Fruit fly (Drosophila melanogaster) whole organism, embryonic: ENCODE data around the gene CG15882.

Experiments
- BtbVII ChIP-seq: fragments of 200-800 bp; sonication (Bioruptor generic); optimal IDR thresholded peaks from 3 replicates; lab custom pipeline; 2017; ENCODE audit warnings: missing biosample characterization, mild to moderate bottlenecking, missing genetic modification characterization
- CG1024 ChIP-seq: fragments of 200-800 bp; sonication (Bioruptor generic); IDR thresholded peaks from 2 replicates; pipeline ENCODE4 v1.3.6; 2022; ENCODE audit warnings: missing biosample characterization, missing genetic modification characterization
- CG10267 ChIP-seq: fragments of 200-800 bp; sonication (Bioruptor generic); optimal IDR thresholded peaks from 2 replicates; lab custom pipeline; 2018; ENCODE audit warnings: missing biosample characterization, mild to moderate bottlenecking, missing genetic modification characterization, moderate library complexity
- CG11456 ChIP-seq: fragments of 200-800 bp; sonication (Bioruptor generic); IDR thresholded peaks from 3 replicates; pipeline ENCODE4 v1.3.6; 2022; ENCODE audit warnings: missing biosample characterization, missing genetic modification characterization
- CG12391 ChIP-seq: fragments of 200-800 bp; sonication (Bioruptor generic); optimal IDR thresholded peaks from 3 replicates; lab custom pipeline; 2018; ENCODE audit warnings: missing biosample characterization, mild to moderate bottlenecking, missing genetic modification characterization, moderate library complexity
- CG1792 ChIP-seq: fragments of 200-800 bp; sonication (Bioruptor generic); optimal IDR thresholded peaks from 2 replicates; lab custom pipeline; 2016; ENCODE audit warnings: missing biosample characterization, missing genetic modification characterization
- CG2116 ChIP-seq: fragments of 200-800 bp; sonication (Bioruptor generic); optimal IDR thresholded peaks from 3 replicates; lab custom pipeline; 2018; ENCODE audit warnings: missing biosample characterization, mild to moderate bottlenecking, missing genetic modification characterization
- CG2889 ChIP-seq: fragments of 200-800 bp; sonication (Bioruptor generic); IDR thresholded peaks from 3 replicates; pipeline ENCODE4 v1.3.6; 2022; ENCODE audit warnings: missing biosample characterization, missing genetic modification characterization
- CG30403 ChIP-seq: fragments of 200-800 bp; sonication (Bioruptor generic); optimal IDR thresholded peaks from 3 replicates; lab custom pipeline; 2016; ENCODE audit warnings: missing biosample characterization, missing genetic modification characterization
- CG31365 ChIP-seq: fragments of 200-800 bp; sonication (Bioruptor generic); optimal IDR thresholded peaks from 2 replicates; lab custom pipeline; 2018; ENCODE audit warnings: missing biosample characterization, mild to moderate bottlenecking, missing genetic modification characterization
- CG3281 ChIP-seq: fragments of 200-800 bp; sonication (Bioruptor generic); optimal IDR thresholded peaks from 3 replicates; lab custom pipeline; 2017; ENCODE audit warnings: missing biosample characterization, mild to moderate bottlenecking, missing genetic modification characterization
- CG4707 ChIP-seq: fragments of 200-800 bp; sonication (Bioruptor generic); optimal IDR thresholded peaks from 2 replicates; lab custom pipeline; 2018; ENCODE audit warnings: missing biosample characterization, mild to moderate bottlenecking, missing genetic modification characterization, moderate library complexity
- CG4820 ChIP-seq: fragments of 200-800 bp; sonication (Bioruptor generic); optimal IDR thresholded peaks from 3 replicates; lab custom pipeline; 2016; ENCODE audit warnings: missing biosample characterization, missing genetic modification characterization
- CG5245 ChIP-seq: fragments of 200-800 bp; sonication (Bioruptor generic); optimal IDR thresholded peaks from 3 replicates; lab custom pipeline; 2016; ENCODE audit warnings: missing biosample characterization, missing genetic modification characterization
- CG7839 ChIP-seq: fragments of 200-800 bp; sonication (Bioruptor generic); optimal IDR thresholded peaks from 3 replicates; lab custom pipeline; 2018; ENCODE audit warnings: missing biosample characterization, mild to moderate bottlenecking, missing genetic modification characterization, moderate library complexity
- CG7928 ChIP-seq: fragments of 200-800 bp; sonication (Bioruptor generic); optimal IDR thresholded peaks from 2 replicates; lab custom pipeline; 2017; ENCODE audit warnings: missing biosample characterization, mild to moderate bottlenecking, missing genetic modification characterization
- CG8478 ChIP-seq: fragments of >200 bp; optimal IDR thresholded peaks from 2 replicates; lab custom pipeline; 2018
- CG9609 ChIP-seq: fragments of 200-800 bp; sonication (Bioruptor generic); optimal IDR thresholded peaks from 3 replicates; lab custom pipeline; 2016; ENCODE audit warnings: missing biosample characterization, missing genetic modification characterization
- CG9797 ChIP-seq: fragments of 200-800 bp; sonication (Bioruptor generic); optimal IDR thresholded peaks from 3 replicates; lab custom pipeline; 2018; ENCODE audit warnings: missing biosample characterization, mild to moderate bottlenecking, missing genetic modification characterization
- CHES-1-like ChIP-seq: fragments of 200-800 bp; sonication (Bioruptor generic); optimal IDR thresholded peaks from 2 replicates; lab custom pipeline; 2016; ENCODE audit warnings: missing biosample characterization, missing genetic modification characterization
- CrebB ChIP-seq: fragments of 200-800 bp; sonication (Bioruptor generic); optimal IDR thresholded peaks from 3 replicates; lab custom pipeline; 2018; ENCODE audit warnings: missing biosample characterization, mild to moderate bottlenecking, missing genetic modification characterization
- Eip74EF ChIP-seq, 2 experiments: fragments of 200-800 bp in 1 of 2; fragments of >200 bp in 1 of 2; sonication (Bioruptor generic) in 1 of 2; optimal IDR thresholded peaks; 2 replicates each; lab custom pipeline; 2017 to 2019; ENCODE audit warnings: missing biosample characterization in 2 of 2, missing genetic modification characterization in 2 of 2, mild to moderate bottlenecking in 1 of 2, moderate library complexity in 1 of 2
- Ets65A ChIP-seq: fragments of 200-800 bp; sonication (Bioruptor generic); peaks from one replicate; lab custom pipeline; 2016; ENCODE audit warnings: missing biosample characterization, missing genetic modification characterization
- HLH3B ChIP-seq: fragments of 200-800 bp; sonication (Bioruptor generic); IDR thresholded peaks from 2 replicates; pipeline ENCODE4 v1.3.6; 2022; ENCODE audit warnings: missing biosample characterization, missing genetic modification characterization
- HLHmδ ChIP-seq: fragments of 200-800 bp; sonication (Bioruptor generic); optimal IDR thresholded peaks from 2 replicates; lab custom pipeline; 2018; ENCODE audit warnings: missing biosample characterization, mild to moderate bottlenecking, missing genetic modification characterization, moderate library complexity
- Hey ChIP-seq: fragments of 200-800 bp; sonication (Bioruptor generic); optimal IDR thresholded peaks from 3 replicates; lab custom pipeline; 2018; ENCODE audit warnings: missing biosample characterization, mild to moderate bottlenecking, missing genetic modification characterization
- Hr39 ChIP-seq: fragments of >200 bp; optimal IDR thresholded peaks from 2 replicates; lab custom pipeline; 2017
- Hsf ChIP-seq: fragments of 200-800 bp; sonication (Bioruptor generic); optimal IDR thresholded peaks from 3 replicates; lab custom pipeline; 2016; ENCODE audit warnings: missing biosample characterization, missing genetic modification characterization
- Kr ChIP-seq: fragments of 200-800 bp; sonication (Bioruptor generic); optimal IDR thresholded peaks from 2 replicates; lab custom pipeline; 2017; ENCODE audit warnings: missing biosample characterization, mild to moderate bottlenecking, missing genetic modification characterization
- Oli ChIP-seq: fragments of 200-800 bp; sonication (Bioruptor generic); optimal IDR thresholded peaks from 2 replicates; lab custom pipeline; 2018; ENCODE audit warnings: missing biosample characterization, mild to moderate bottlenecking, missing genetic modification characterization, moderate library complexity
- Six4 ChIP-seq: fragments of 200-800 bp; sonication (Bioruptor generic); optimal IDR thresholded peaks from 2 replicates; lab custom pipeline; 2016; ENCODE audit warnings: missing biosample characterization, missing genetic modification characterization
- Spps ChIP-seq: fragments of 200-800 bp; sonication (Bioruptor generic); optimal IDR thresholded peaks from 2 replicates; lab custom pipeline; 2018; ENCODE audit warnings: missing biosample characterization, mild to moderate bottlenecking, missing genetic modification characterization
- amos ChIP-seq: fragments of 200-800 bp; sonication (Bioruptor generic); IDR thresholded peaks from 2 replicates; pipeline ENCODE4 v1.3.6; 2022; ENCODE audit warnings: missing biosample characterization, missing genetic modification characterization; ENCODE audit not compliant: partially characterized antibody
- bigmax ChIP-seq: fragments of 200-800 bp; sonication (Bioruptor generic); optimal IDR thresholded peaks from 2 replicates; lab custom pipeline; 2018; ENCODE audit warnings: missing biosample characterization, mild to moderate bottlenecking, missing genetic modification characterization
- cas ChIP-seq: fragments of 200-800 bp; sonication (Bioruptor generic); IDR thresholded peaks from 2 replicates; pipeline ENCODE4 v1.3.6; 2022; ENCODE audit warnings: missing biosample characterization, missing genetic modification characterization
- corto ChIP-seq: fragments of 200-800 bp; sonication (Bioruptor generic); optimal IDR thresholded peaks from 2 replicates; lab custom pipeline; 2016; ENCODE audit warnings: missing biosample characterization, mild to moderate bottlenecking, missing genetic modification characterization, moderate library complexity
- fru ChIP-seq: fragments of >200 bp; optimal IDR thresholded peaks from 2 replicates; lab custom pipeline; 2017
- ftz-f1 ChIP-seq: fragments of 200-800 bp; sonication (Bioruptor generic); optimal IDR thresholded peaks from 2 replicates; lab custom pipeline; 2016; ENCODE audit warnings: missing biosample characterization, missing genetic modification characterization
- gem ChIP-seq: fragments of 200-800 bp; sonication (Bioruptor generic); optimal IDR thresholded peaks from 2 replicates; lab custom pipeline; 2019; ENCODE audit warnings: missing biosample characterization, mild to moderate bottlenecking, missing genetic modification characterization, moderate library complexity
- hkb ChIP-seq, 2 experiments: fragments of 200-800 bp in 1 of 2; fragments of >200 bp in 1 of 2; sonication (Bioruptor generic) in 1 of 2; IDR thresholded peaks in 1 of 2; optimal IDR thresholded peaks in 1 of 2; 2 replicates each; pipeline versions ENCODE4 v1.3.6 to Lab custom; 2017 to 2022; ENCODE audit warnings: missing biosample characterization in 1 of 2, missing genetic modification characterization in 1 of 2
- jing ChIP-seq: fragments of 200-800 bp; sonication (Bioruptor generic); optimal IDR thresholded peaks from 2 replicates; lab custom pipeline; 2018; ENCODE audit warnings: missing biosample characterization, mild to moderate bottlenecking, missing genetic modification characterization
- p53 ChIP-seq: fragments of 200-800 bp; sonication (Bioruptor generic); optimal IDR thresholded peaks from 2 replicates; lab custom pipeline; 2016; ENCODE audit warnings: missing biosample characterization, missing genetic modification characterization
- peb ChIP-seq: fragments of 200-800 bp; sonication (Bioruptor generic); IDR thresholded peaks from 2 replicates; pipeline ENCODE4 v1.3.6; 2022; ENCODE audit warnings: missing biosample characterization, missing genetic modification characterization
- pfk ChIP-seq: fragments of 200-800 bp; sonication (Bioruptor generic); optimal IDR thresholded peaks from 2 replicates; lab custom pipeline; 2018; ENCODE audit warnings: missing biosample characterization, mild to moderate bottlenecking, missing genetic modification characterization, moderate library complexity
- sqz ChIP-seq: fragments of 200-800 bp; sonication (Bioruptor generic); optimal IDR thresholded peaks from 3 replicates; lab custom pipeline; 2018; ENCODE audit warnings: missing biosample characterization, mild to moderate bottlenecking, missing genetic modification characterization
- sug ChIP-seq: fragments of 200-800 bp; optimal IDR thresholded peaks from 2 replicates; lab custom pipeline; 2019; ENCODE audit warnings: missing biosample characterization, mild to moderate bottlenecking, missing genetic modification characterization, moderate library complexity
- tio ChIP-seq: fragments of 200-800 bp; sonication (Bioruptor generic); optimal IDR thresholded peaks from 2 replicates; lab custom pipeline; 2017; ENCODE audit warnings: missing biosample characterization, missing genetic modification characterization, inconsistent platforms
- tna ChIP-seq: fragments of 200-800 bp; sonication (Bioruptor generic); IDR thresholded peaks from 2 replicates; pipeline ENCODE4 v1.3.6; 2022; ENCODE audit warnings: missing biosample characterization, missing genetic modification characterization; ENCODE audit not compliant: partially characterized antibody
- wor ChIP-seq: fragments of 200-800 bp; sonication (Bioruptor generic); IDR thresholded peaks from 2 replicates; pipeline ENCODE4 v1.3.6; 2022; ENCODE audit warnings: missing biosample characterization, missing genetic modification characterization
- zen ChIP-seq: fragments of 200-800 bp; sonication (Bioruptor generic); optimal IDR thresholded peaks from 3 replicates; lab custom pipeline; 2018; ENCODE audit warnings: missing biosample characterization, mild to moderate bottlenecking, missing genetic modification characterization, moderate library complexity

The CG15882 gene

dm6 chrX:19166152-19166935 is 42.2 kb upstream of the CG15882 start (continued):
- TF ChIP-seq HLHmδ (no peak), pfk (GFP tag; lab: Kevin White, UChicago) (no peak), p53 (GFP tag; lab: Kevin White, UChicago) (no peak), bigmax (no peak), HLH3B (GFP tag; lab: Robert Waterston, UW) (0 out of 2 replicates have a peak, but pooled peaks have one; percentile 9), Ets65A (GFP tag; lab: Kevin White, UChicago) (peak; percentile 20), gem (peak; percentile 54), sqz (GFP tag; lab: Kevin White, UChicago) (no peak), CG30403 (GFP tag; lab: Kevin White, UChicago) (peak; percentile 50), cas (GFP tag; lab: Robert Waterston, UW) (no peak), CG11456 (GFP tag; lab: Robert Waterston, UW) (0 out of 3 replicates have a peak, but pooled peaks have one; percentile 29), CG2889 (GFP tag; lab: Robert Waterston, UW) (no peak), ftz-f1 (GFP tag; lab: Kevin White, UChicago) (no peak), tio (peak; percentile 21), jing (GFP tag; lab: Kevin White, UChicago) (peak; percentile 32), CG10267 (tag; lab: Kevin White, UChicago) (peak; percentile 13), CG1024 (GFP tag; lab: Robert Waterston, UW) (no peak), CG7928 (GFP tag; lab: Kevin White, UChicago) (no peak), CG9609 (GFP tag; lab: Kevin White, UChicago) (no peak), CG31365 (tag; lab: Kevin White, UChicago) (no peak), CG2116 (no peak), fru (lab: Kevin White, UChicago) (no peak), tna (GFP tag; lab: Robert Waterston, UW) (no peak), CG12391 (peak; percentile 2), Hsf (GFP tag; lab: Kevin White, UChicago) (peak; percentile 16), amos (GFP tag; lab: Robert Waterston, UW) (no peak), Spps (no peak), hkb (optimal IDR thresholded peaks at IDR 0.05; lab: Kevin White, UChicago) (no peak), hkb (GFP tag; IDR thresholded peaks at IDR 0.05; lab: Robert Waterston, UW) (no peak), CG7839 (tag; lab: Kevin White, UChicago) (peak; percentile 60), sug (tag; lab: Kevin White, UChicago) (peak; percentile 39), zen (tag; lab: Kevin White, UChicago) (no peak), corto (GFP tag; lab: Kevin White, UChicago) (no peak), Kr (GFP tag; lab: Kevin White, UChicago) (no peak), Six4 (GFP tag; lab: Kevin White, UChicago) (no peak), Eip74EF (GFP tag; optimal IDR thresholded peaks at IDR 0.05; lab: Kevin White, UChicago) (no peak), Hey (no peak), CrebB (no peak), Oli (peak; percentile 65), CHES-1-like (GFP tag; lab: Kevin White, UChicago) (no peak), Hr39 (lab: Kevin White, UChicago) (no peak), BtbVII (GFP tag; lab: Kevin White, UChicago) (no peak), CG8478 (no peak), peb (GFP tag; lab: Robert Waterston, UW) (no peak), CG9797 (no peak), CG3281 (GFP tag; lab: Kevin White, UChicago) (peak; percentile 62), CG4707 (GFP tag; lab: Kevin White, UChicago) (no peak), CG1792 (GFP tag; lab: Kevin White, UChicago) (no peak), CG5245 (GFP tag; lab: Kevin White, UChicago) (no peak), wor (GFP tag; lab: Robert Waterston, UW) (no peak), CG4820 (GFP tag; lab: Kevin White, UChicago) (peak; percentile 30)
